Worm (Caenorhabditis elegans) whole organism, L4 larva: Measurements from ENCODE around the gene str-246.
A peak's percentile ranks its signal among the peaks of the same experiment; 100 is the strongest.

Experiments
- D1046.2 ChIP-seq: fragments of 200-800 bp; sonication (Bioruptor generic); IDR thresholded peaks from 2 replicates; pipeline ENCODE4 v1.3.6; 2022; ENCODE audit warnings: missing genetic modification characterization, missing compliant biosample characterization
- F44E2.7 ChIP-seq: fragments of 200-800 bp; sonication (Bioruptor generic); IDR thresholded peaks from 2 replicates; pipeline ENCODE4 v2.1.2; 2022; ENCODE audit warnings: missing genetic modification characterization, missing compliant biosample characterization
- R02D3.7 ChIP-seq: fragments of 150-350 bp; sonication (generic microtip); optimal IDR thresholded peaks from 3 replicates; lab custom pipeline; 2014; ENCODE audit warnings: missing biosample characterization, missing genetic modification characterization
- Y5F2A.4 ChIP-seq: fragments of 200-800 bp; sonication (Bioruptor generic); optimal IDR thresholded peaks from 2 replicates; lab custom pipeline; 2018; ENCODE audit warnings: mild to moderate bottlenecking, missing genetic modification characterization, missing compliant biosample characterization
- Y75B8A.6 ChIP-seq: fragments of 200-800 bp; sonication (Bioruptor generic); IDR thresholded peaks from 2 replicates; pipeline ENCODE4 v1.3.6; 2022; ENCODE audit warnings: missing genetic modification reagents, missing genetic modification characterization, missing compliant biosample characterization
- aha-1 ChIP-seq: fragments of 150-350 bp; peaks from one replicate; lab custom pipeline; 2014; ENCODE audit warnings: missing biosample characterization, missing genetic modification characterization
- ama-1 ChIP-seq: fragments of 150-350 bp; optimal IDR thresholded peaks from 2 replicates; lab custom pipeline; 2014; ENCODE audit warnings: inconsistent platforms, mixed read lengths
- arid-1 ChIP-seq: fragments of 200-800 bp; sonication (Bioruptor generic); conservative IDR thresholded peaks from 2 replicates; pipeline ENCODE4 v1.3.6; 2022; ENCODE audit warnings: missing genetic modification reagents, missing genetic modification characterization, missing compliant biosample characterization
- attf-4 ChIP-seq: sonication (generic microtip); optimal IDR thresholded peaks from 3 replicates; lab custom pipeline; 2017; ENCODE audit warnings: missing biosample characterization, missing genetic modification characterization
- ceh-20 ChIP-seq: fragments of 200-800 bp; sonication (Bioruptor generic); IDR thresholded peaks from 2 replicates; pipeline ENCODE4 v1.3.6; 2022; ENCODE audit warnings: missing genetic modification reagents, missing genetic modification characterization, missing compliant biosample characterization
- ceh-32 ChIP-seq: sonication (generic microtip); optimal IDR thresholded peaks from 2 replicates; lab custom pipeline; 2016; ENCODE audit warnings: mild to moderate bottlenecking, missing genetic modification characterization, missing compliant biosample characterization; ENCODE audit not compliant: poor library complexity
- ceh-44 ChIP-seq: fragments of 200-800 bp; sonication (Bioruptor generic); IDR thresholded peaks from 2 replicates; pipeline ENCODE4 v1.3.6; 2022; ENCODE audit warnings: missing genetic modification reagents, missing genetic modification characterization, missing compliant biosample characterization
- ceh-62 ChIP-seq: sonication (generic microtip); optimal IDR thresholded peaks from 2 replicates; lab custom pipeline; 2017; ENCODE audit warnings: missing biosample characterization, missing genetic modification characterization
- ces-1 ChIP-seq: fragments of 150-350 bp; sonication (generic microtip); optimal IDR thresholded peaks from 4 replicates; lab custom pipeline; 2014; ENCODE audit warnings: missing biosample characterization, missing genetic modification reagents, missing genetic modification characterization
- daf-12 ChIP-seq: fragments of 150-350 bp; optimal IDR thresholded peaks from 2 replicates; lab custom pipeline; 2014; ENCODE audit warnings: missing biosample characterization, missing genetic modification reagents, missing genetic modification characterization
- dmd-6 ChIP-seq: fragments of 200-800 bp; sonication (Bioruptor generic); IDR thresholded peaks from 2 replicates; pipeline ENCODE4 v1.3.6; 2022; ENCODE audit warnings: missing genetic modification reagents, missing genetic modification characterization, missing compliant biosample characterization
- dmd-8 ChIP-seq: fragments of 200-800 bp; sonication (Bioruptor generic); IDR thresholded peaks from 2 replicates; pipeline ENCODE4 v1.3.6; 2022; ENCODE audit warnings: missing genetic modification characterization, missing compliant biosample characterization
- duxl-1 ChIP-seq: sonication (generic microtip); optimal IDR thresholded peaks from 2 replicates; lab custom pipeline; 2016; ENCODE audit warnings: mild to moderate bottlenecking, missing genetic modification characterization, moderate library complexity, missing compliant biosample characterization; ENCODE audit not compliant: poor library complexity
- dve-1 ChIP-seq: sonication (generic microtip); optimal IDR thresholded peaks from 2 replicates; lab custom pipeline; 2017; ENCODE audit warnings: antibody characterized with exemption, mild to moderate bottlenecking, missing genetic modification characterization, missing compliant biosample characterization; ENCODE audit not compliant: insufficient read depth
- egl-27 ChIP-seq: sonication (generic microtip); optimal IDR thresholded peaks from 3 replicates; lab custom pipeline; 2017; ENCODE audit warnings: missing biosample characterization, missing genetic modification reagents, missing genetic modification characterization
- fos-1 ChIP-seq: fragments of 150-350 bp; optimal IDR thresholded peaks from 2 replicates; lab custom pipeline; 2014; ENCODE audit warnings: missing biosample characterization, missing genetic modification characterization
- hif-1 ChIP-seq, 2 experiments: sonication (generic microtip); optimal IDR thresholded peaks; 2 replicates each; lab custom pipeline; 2016 to 2017; ENCODE audit warnings: missing compliant biosample characterization in 2 of 2, missing genetic modification characterization in 2 of 2, missing genetic modification reagents in 2 of 2, missing genotype in 2 of 2, mild to moderate bottlenecking in 1 of 2
- hlh-30 ChIP-seq: sonication (generic microtip); optimal IDR thresholded peaks from 2 replicates; lab custom pipeline; 2017; ENCODE audit warnings: antibody characterized with exemption, mild to moderate bottlenecking, missing genetic modification characterization, missing compliant biosample characterization; ENCODE audit not compliant: insufficient read depth
- hmg-1.1 ChIP-seq: fragments of 200-800 bp; sonication (Bioruptor generic); IDR thresholded peaks from 2 replicates; pipeline ENCODE4 v1.3.6; 2022; ENCODE audit warnings: missing genetic modification reagents, missing genetic modification characterization, missing compliant biosample characterization
- lin-1 ChIP-seq: fragments of 200-800 bp; sonication (Bioruptor generic); IDR thresholded peaks from 2 replicates; pipeline ENCODE4 v1.3.6; 2022; ENCODE audit warnings: missing genetic modification reagents, missing genetic modification characterization, missing compliant biosample characterization
- lin-13 ChIP-seq: fragments of 150-350 bp; optimal IDR thresholded peaks from 2 replicates; lab custom pipeline; 2014; ENCODE audit warnings: missing biosample characterization, missing genetic modification reagents, missing genetic modification characterization
- lin-38 ChIP-seq: fragments of 200-800 bp; sonication (Bioruptor generic); IDR thresholded peaks from 2 replicates; pipeline ENCODE4 v1.3.6; 2022; ENCODE audit warnings: missing genetic modification reagents, missing genetic modification characterization, missing compliant biosample characterization
- lsy-2 ChIP-seq, 2 experiments: fragments of 150-350 bp in 1 of 2; sonication (generic microtip) in 1 of 2; optimal IDR thresholded peaks; 2 replicates each; lab custom pipeline; 2014 to 2017; ENCODE audit warnings: missing biosample characterization in 2 of 2, missing genetic modification characterization in 2 of 2
- mdl-1 ChIP-seq, 2 experiments: fragments of 150-350 bp in 1 of 2; sonication (generic microtip) in 1 of 2; optimal IDR thresholded peaks; 2 replicates each; lab custom pipeline; 2014 to 2017; ENCODE audit warnings: missing biosample characterization in 2 of 2, missing genetic modification characterization in 2 of 2
- mdt-29 ChIP-seq: fragments of 200-800 bp; sonication (Bioruptor generic); IDR thresholded peaks from 2 replicates; pipeline ENCODE4 v1.3.6; 2022; ENCODE audit warnings: missing genetic modification reagents, missing genetic modification characterization, missing compliant biosample characterization
- mep-1 ChIP-seq: fragments of 150-350 bp; sonication (generic microtip); optimal IDR thresholded peaks from 3 replicates; lab custom pipeline; 2014; ENCODE audit warnings: missing biosample characterization, missing genetic modification characterization
- mxl-3 ChIP-seq: fragments of 200-800 bp; sonication (Bioruptor generic); optimal IDR thresholded peaks from 2 replicates; lab custom pipeline; 2018; ENCODE audit warnings: mild to moderate bottlenecking, missing genetic modification characterization, missing compliant biosample characterization
- nhr-102 ChIP-seq: sonication (generic microtip); optimal IDR thresholded peaks from 2 replicates; lab custom pipeline; 2016; ENCODE audit warnings: mild to moderate bottlenecking, missing genetic modification characterization, moderate library complexity, missing compliant biosample characterization
- nhr-11 ChIP-seq: fragments of 150-350 bp; optimal IDR thresholded peaks from 2 replicates; lab custom pipeline; 2014; ENCODE audit warnings: missing biosample characterization, missing genetic modification characterization
- nhr-28 ChIP-seq: fragments of 150-350 bp; optimal IDR thresholded peaks from 2 replicates; lab custom pipeline; 2014; ENCODE audit warnings: missing biosample characterization, missing genetic modification characterization
- nhr-41 ChIP-seq: fragments of 200-800 bp; sonication (Bioruptor generic); IDR thresholded peaks from 2 replicates; pipeline ENCODE4 v1.3.6; 2022; ENCODE audit warnings: missing genetic modification reagents, missing genetic modification characterization, missing compliant biosample characterization
- nhr-42 ChIP-seq: fragments of 200-800 bp; sonication (Bioruptor generic); IDR thresholded peaks from 2 replicates; pipeline ENCODE4 v1.3.6; 2022; ENCODE audit warnings: missing genetic modification characterization, missing compliant biosample characterization
- nhr-6 ChIP-seq: fragments of 150-350 bp; optimal IDR thresholded peaks from 2 replicates; lab custom pipeline; 2014; ENCODE audit warnings: missing biosample characterization, missing genetic modification characterization
- nhr-76 ChIP-seq: fragments of 150-350 bp; optimal IDR thresholded peaks from 2 replicates; lab custom pipeline; 2014; ENCODE audit warnings: missing biosample characterization, missing genetic modification characterization
- nhr-77 ChIP-seq: fragments of 150-350 bp; optimal IDR thresholded peaks from 2 replicates; lab custom pipeline; 2014; ENCODE audit warnings: missing biosample characterization, missing genetic modification characterization
- pqm-1 ChIP-seq: sonication (generic microtip); optimal IDR thresholded peaks from 2 replicates; lab custom pipeline; 2017; ENCODE audit warnings: missing biosample characterization, missing genetic modification characterization
- saeg-2 ChIP-seq: fragments of 200-800 bp; sonication (Bioruptor generic); IDR thresholded peaks from 2 replicates; pipeline ENCODE4 v1.3.6; 2022; ENCODE audit warnings: missing genetic modification reagents, missing genetic modification characterization, missing compliant biosample characterization
- sdz-12 ChIP-seq: fragments of 200-800 bp; sonication (Bioruptor generic); optimal IDR thresholded peaks from 2 replicates; lab custom pipeline; 2018; ENCODE audit warnings: mild to moderate bottlenecking, missing genetic modification characterization, missing compliant biosample characterization
- set-16 ChIP-seq: fragments of 200-800 bp; sonication (Bioruptor generic); IDR thresholded peaks from 2 replicates; pipeline ENCODE4 v1.3.6; 2022; ENCODE audit warnings: missing genetic modification reagents, missing genetic modification characterization, missing compliant biosample characterization
- skn-1 ChIP-seq: fragments of 150-350 bp; optimal IDR thresholded peaks from 2 replicates; lab custom pipeline; 2014; ENCODE audit warnings: missing biosample characterization, missing genetic modification characterization
- snpc-1.2 ChIP-seq: fragments of 200-800 bp; sonication (Bioruptor generic); IDR thresholded peaks from 2 replicates; pipeline ENCODE4 v1.3.6; 2022; ENCODE audit warnings: missing genetic modification reagents, missing genetic modification characterization, missing compliant biosample characterization
- tag-97 ChIP-seq: fragments of 200-800 bp; sonication (Bioruptor generic); IDR thresholded peaks from 2 replicates; pipeline ENCODE4 v1.3.6; 2022; ENCODE audit warnings: missing genetic modification characterization, missing compliant biosample characterization
- unc-62 ChIP-seq, 3 experiments: fragments of 150-350 bp in 1 of 3; sonication (generic microtip); optimal IDR thresholded peaks in 2 of 3; peaks in 1 of 3; 1 replicate in 1 of 3; 2 replicates in 2 of 3; lab custom pipeline; 2014 to 2017; ENCODE audit warnings: missing biosample characterization in 3 of 3, missing genetic modification characterization in 3 of 3, missing genetic modification reagents in 3 of 3, missing genotype in 1 of 3
- zag-1 ChIP-seq: fragments of 150-350 bp; optimal IDR thresholded peaks from 2 replicates; lab custom pipeline; 2014; ENCODE audit warnings: missing biosample characterization, missing genetic modification characterization
- zfp-2 ChIP-seq: sonication (generic microtip); optimal IDR thresholded peaks from 2 replicates; lab custom pipeline; 2016; ENCODE audit warnings: mild to moderate bottlenecking, missing genetic modification characterization, missing compliant biosample characterization
- ztf-7 ChIP-seq: fragments of 150-350 bp; optimal IDR thresholded peaks from 2 replicates; lab custom pipeline; 2014; ENCODE audit warnings: missing biosample characterization, missing genetic modification characterization

str-246 gene

DNA sequence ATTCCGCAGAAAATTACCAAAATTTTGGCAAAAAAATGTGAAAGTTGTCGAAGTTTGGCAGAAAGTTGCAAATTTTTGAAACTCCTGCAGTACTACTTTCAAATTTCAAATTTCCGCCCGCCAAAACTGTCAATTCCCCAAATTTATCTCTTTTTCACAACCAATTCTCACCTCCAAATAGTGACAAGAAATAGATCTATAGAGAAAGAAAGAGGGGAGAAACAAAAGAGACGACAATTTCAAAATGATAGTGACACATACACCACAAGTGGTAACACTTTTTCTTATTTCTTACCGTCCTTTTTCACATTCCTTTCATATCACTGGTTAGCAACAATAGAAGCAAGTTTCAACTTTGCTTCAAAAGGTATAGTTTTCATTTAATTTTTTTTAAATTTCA is 6.5 kb downstream of the str-246 start (continued):
- TF ChIP-seq mxl-3 (GFP tag; lab: Kevin White, UChicago), result no peak
- peak; percentile 33; the same call in 1 of the 2 replicates for TF ChIP-seq dmd-6 (GFP tag; lab: Robert Waterston, UW)
- no peak for TF ChIP-seq lin-1 (GFP tag; lab: Robert Waterston, UW)
- TF ChIP-seq ztf-7 (tag; lab: Kevin White, UChicago), result no peak
- no peak for TF ChIP-seq ceh-62
- no peak for TF ChIP-seq R02D3.7 (tag; lab: Kevin White, UChicago)
- no peak for TF ChIP-seq ama-1 (lab: Kevin White, UChicago)
- no peak for TF ChIP-seq ces-1
- TF ChIP-seq F44E2.7 (GFP tag; lab: Robert Waterston, UW), result no peak
- TF ChIP-seq nhr-41 (GFP tag; lab: Robert Waterston, UW), result no peak
- no peak for TF ChIP-seq arid-1 (GFP tag; lab: Robert Waterston, UW)
- TF ChIP-seq saeg-2 (GFP tag; lab: Robert Waterston, UW), result no peak
- peak; percentile 26 for TF ChIP-seq lin-13 (GFP tag; lab: Kevin White, UChicago)
- no peak for TF ChIP-seq hif-1 (tag; optimal IDR thresholded peaks at IDR 0.05; lab: Kevin White, UChicago)
- TF ChIP-seq fos-1 (tag; lab: Kevin White, UChicago), result no peak
- no peak for TF ChIP-seq ceh-32
- no peak for TF ChIP-seq D1046.2 (GFP tag; lab: Robert Waterston, UW)
- peak; percentile 74 for TF ChIP-seq pqm-1
- TF ChIP-seq aha-1 (tag; lab: Kevin White, UChicago), result peak; percentile 64
- no peak for TF ChIP-seq hmg-1.1 (GFP tag; lab: Robert Waterston, UW)
- no peak for TF ChIP-seq set-16
- TF ChIP-seq nhr-77, result no peak
- no peak for TF ChIP-seq snpc-1.2 (GFP tag; lab: Robert Waterston, UW)
- no peak for TF ChIP-seq ceh-20 (GFP tag; lab: Robert Waterston, UW)
- peak; percentile 56 for TF ChIP-seq nhr-28
- TF ChIP-seq skn-1, result no peak
- TF ChIP-seq nhr-42 (GFP tag; lab: Robert Waterston, UW), result no peak
- no peak for TF ChIP-seq zag-1 (tag; lab: Kevin White, UChicago)
- TF ChIP-seq zfp-2 (tag; lab: Kevin White, UChicago), result no peak

DNA sequence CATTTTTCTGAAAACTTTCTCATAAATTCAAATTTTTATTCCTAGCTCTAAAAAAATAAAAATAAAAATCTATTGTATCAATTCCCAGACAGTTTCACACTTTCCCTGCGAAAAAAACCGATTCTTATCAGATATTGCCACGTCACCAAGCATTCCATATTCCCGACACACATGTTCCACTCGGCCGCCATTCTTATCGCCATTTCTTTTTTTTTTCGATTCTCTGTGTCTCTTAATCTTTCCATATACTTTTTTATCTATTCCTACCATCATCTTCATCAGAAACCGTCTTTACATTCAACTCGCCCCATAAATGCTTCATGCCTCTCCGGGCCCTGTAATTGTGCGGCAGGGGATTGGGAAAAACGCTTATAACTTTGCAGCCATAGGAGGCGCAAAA is 9.9 kb downstream of the str-246 start:
- TF ChIP-seq dve-1 (tag; lab: Kevin White, UChicago) (peak; percentile 88), lin-38 (GFP tag; lab: Robert Waterston, UW) (0 out of 2 replicates have a peak, but pooled peaks have one; percentile 11), egl-27 (no peak), nhr-28 (peak; percentile 67), dmd-8 (GFP tag; lab: Robert Waterston, UW) (no peak), mdt-29 (GFP tag; lab: Robert Waterston, UW) (no peak), tag-97 (no peak), pqm-1 (peak; percentile 80), lsy-2 (tag; optimal IDR thresholded peaks at IDR 0.05; lab: Kevin White, UChicago) (peak in 1 of 2 experiments; percentile 8), sdz-12 (no peak), attf-4 (tag; lab: Kevin White, UChicago) (no peak), nhr-11 (tag; lab: Kevin White, UChicago) (no peak), nhr-77 (peak; percentile 22), mxl-3 (GFP tag; lab: Kevin White, UChicago) (peak; percentile 82), ceh-44 (GFP tag; lab: Robert Waterston, UW) (no peak), F44E2.7 (GFP tag; lab: Robert Waterston, UW) (no peak), hlh-30 (tag; lab: Kevin White, UChicago) (no peak), nhr-41 (GFP tag; lab: Robert Waterston, UW) (no peak), mep-1 (peak; percentile 3), ama-1 (lab: Kevin White, UChicago) (no peak), daf-12 (tag; lab: Kevin White, UChicago) (no peak), nhr-102 (no peak), nhr-6 (tag; lab: Kevin White, UChicago) (no peak), duxl-1 (tag; lab: Kevin White, UChicago) (no peak), Y75B8A.6 (no peak), Y5F2A.4 (no peak), lin-1 (GFP tag; lab: Robert Waterston, UW) (peak; percentile 45; the same call in 1 of the 2 replicates), mdl-1 (tag; optimal IDR thresholded peaks at IDR 0.05; lab: Kevin White, UChicago) (peak in 1 of 2 experiments; percentile 22), unc-62 (GFP tag; optimal IDR thresholded peaks at IDR 0.05 in 1 of 2; lab: Kevin White, UChicago) (peak in 1 of 2 experiments; percentile 91), unc-62 (tag; optimal IDR thresholded peaks at IDR 0.05; lab: Kevin White, UChicago) (no peak), nhr-76 (no peak)
